Worm (Caenorhabditis elegans) whole organism, midembryonic: ENCODE data around the gene unc-77.

Experiments used
- T22C8.4 ChIP-seq: fragments of 200-800 bp; sonication (Bioruptor generic); IDR thresholded peaks from 2 replicates; pipeline ENCODE4 v1.3.6; 2022; ENCODE audit warnings: missing genetic modification characterization, missing compliant biosample characterization
- klf-2 ChIP-seq: fragments of 200-800 bp; sonication (Bioruptor generic); conservative IDR thresholded peaks from 2 replicates; pipeline ENCODE4 v1.3.6; 2022; ENCODE audit warnings: missing genetic modification reagents, missing genetic modification characterization, missing compliant biosample characterization
- med-1 ChIP-seq: sonication (generic microtip); optimal IDR thresholded peaks from 2 replicates; lab custom pipeline; 2017; ENCODE audit warnings: missing genetic modification characterization, mild to moderate bottlenecking, missing compliant biosample characterization, antibody characterized with exemption, missing genetic modification reagents; ENCODE audit not compliant: insufficient read depth
- ref-1 ChIP-seq: fragments of 200-800 bp; sonication (Bioruptor generic); conservative IDR thresholded peaks from 2 replicates; pipeline ENCODE4 v1.3.6; 2022; ENCODE audit warnings: missing genetic modification reagents, missing genetic modification characterization, missing compliant biosample characterization
- ztf-29 ChIP-seq: fragments of 200-800 bp; sonication (Bioruptor generic); IDR thresholded peaks from 2 replicates; pipeline ENCODE4 v1.3.6; 2022; ENCODE audit warnings: missing genetic modification reagents, missing genetic modification characterization, missing compliant biosample characterization

DNA sequence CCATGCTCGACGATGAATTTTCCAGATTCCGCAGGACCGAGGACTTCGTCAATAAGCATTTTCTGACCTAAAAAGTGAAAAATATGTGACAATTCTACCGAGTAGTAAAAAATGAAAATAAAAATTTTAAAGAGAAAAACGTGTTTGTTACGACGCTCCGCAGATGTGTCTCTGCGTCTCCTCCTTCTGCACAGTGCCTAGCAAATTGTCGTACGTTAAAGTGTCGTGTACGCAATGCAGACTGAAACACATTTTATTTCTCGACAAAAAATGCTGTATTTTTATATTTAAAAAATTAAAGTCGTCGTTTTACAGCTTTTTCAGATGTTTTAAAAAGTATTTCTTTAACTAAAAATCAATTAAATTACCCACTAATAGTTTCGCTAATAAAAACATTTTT is 26.8 kb downstream of the unc-77 start, which contains the start of gene C11D2.4:
- TF ChIP-seq med-1 (GFP tag; lab: Kevin White, UChicago) = no peak
- no peak for TF ChIP-seq T22C8.4 (GFP tag; lab: Robert Waterston, UW)
- no peak for TF ChIP-seq ref-1 (GFP tag; lab: Robert Waterston, UW)
- no peak for TF ChIP-seq ztf-29 (GFP tag; lab: Robert Waterston, UW)
- TF ChIP-seq klf-2 (GFP tag; lab: Robert Waterston, UW) = no peak
